Fruit fly (Drosophila melanogaster) whole organism, pupa: ENCODE measurements around the gene dia.

ENCODE experiments used
- CG10348 ChIP-seq: fragments of 200-800 bp; sonication (Bioruptor generic); IDR thresholded peaks from 2 replicates; pipeline ENCODE4 v1.3.6; 2022; ENCODE audit warnings: missing biosample characterization, missing genetic modification characterization
- CG12605 ChIP-seq: fragments of 200-800 bp; sonication (Bioruptor generic); IDR thresholded peaks from 2 replicates; pipeline ENCODE4 v1.3.6; 2022; ENCODE audit warnings: missing biosample characterization, missing genetic modification characterization
- CG13204 ChIP-seq: fragments of 200-800 bp; sonication (Bioruptor generic); optimal IDR thresholded peaks from 2 replicates; lab custom pipeline; 2018; ENCODE audit warnings: missing biosample characterization, mild to moderate bottlenecking, missing genetic modification characterization, moderate library complexity
- CG14655 ChIP-seq: fragments of 200-800 bp; sonication (Bioruptor generic); optimal IDR thresholded peaks from 3 replicates; lab custom pipeline; 2017; ENCODE audit warnings: mild to moderate bottlenecking, missing biosample characterization, missing genetic modification reagents, missing genetic modification characterization
- CG15710 ChIP-seq: fragments of 200-800 bp; sonication (Bioruptor generic); optimal IDR thresholded peaks from 2 replicates; lab custom pipeline; 2018; ENCODE audit warnings: missing biosample characterization, mild to moderate bottlenecking, missing genetic modification characterization, moderate library complexity
- CG17806 ChIP-seq: fragments of 200-800 bp; sonication (Bioruptor generic); optimal IDR thresholded peaks from 2 replicates; lab custom pipeline; 2018; ENCODE audit warnings: missing biosample characterization, mild to moderate bottlenecking, missing genetic modification characterization, moderate library complexity
- CG32121 ChIP-seq: fragments of 200-800 bp; sonication (Bioruptor generic); IDR thresholded peaks from 2 replicates; pipeline ENCODE4 v1.3.6; 2022; ENCODE audit warnings: missing biosample characterization, missing genetic modification characterization
- CG34367 ChIP-seq: fragments of 200-800 bp; sonication (Bioruptor generic); optimal IDR thresholded peaks from 2 replicates; lab custom pipeline; 2018; ENCODE audit warnings: missing biosample characterization, mild to moderate bottlenecking, missing genetic modification characterization
- CG4496 ChIP-seq: fragments of 200-800 bp; sonication (Bioruptor generic); IDR thresholded peaks from 3 replicates; pipeline ENCODE4 v1.3.6; 2022; ENCODE audit warnings: missing biosample characterization, missing genetic modification characterization
- CG8159 ChIP-seq: fragments of 200-800 bp; sonication (Bioruptor generic); optimal IDR thresholded peaks from 3 replicates; lab custom pipeline; 2018; ENCODE audit warnings: missing biosample characterization, mild to moderate bottlenecking, missing genetic modification characterization, moderate library complexity
- CG8301 ChIP-seq: fragments of 200-800 bp; sonication (Bioruptor generic); optimal IDR thresholded peaks from 2 replicates; lab custom pipeline; 2018; ENCODE audit warnings: missing biosample characterization, mild to moderate bottlenecking, missing genetic modification characterization
- CG9948 ChIP-seq: fragments of 200-800 bp; sonication (Bioruptor generic); optimal IDR thresholded peaks from 2 replicates; lab custom pipeline; 2018; ENCODE audit warnings: missing biosample characterization, mild to moderate bottlenecking, missing genetic modification characterization, moderate library complexity
- D1 ChIP-seq: fragments of 200-800 bp; sonication (Bioruptor generic); optimal IDR thresholded peaks from 2 replicates; lab custom pipeline; 2018; ENCODE audit warnings: missing biosample characterization, mild to moderate bottlenecking, missing genetic modification characterization, moderate library complexity
- EcR ChIP-seq: fragments of 200-800 bp; sonication (Bioruptor generic); optimal IDR thresholded peaks from 3 replicates; lab custom pipeline; 2019; ENCODE audit warnings: missing biosample characterization, missing genetic modification characterization, mild to moderate bottlenecking, moderate library complexity, missing genetic modification reagents
- Ets98B ChIP-seq: fragments of 200-800 bp; sonication (Bioruptor generic); IDR thresholded peaks from 2 replicates; pipeline ENCODE4 v1.3.6; 2022; ENCODE audit warnings: missing biosample characterization, missing genetic modification characterization
- Pif1A ChIP-seq: fragments of 200-800 bp; sonication (Bioruptor generic); optimal IDR thresholded peaks from 3 replicates; lab custom pipeline; 2016; ENCODE audit warnings: missing biosample characterization, missing genetic modification characterization
- Pif1B ChIP-seq: fragments of 200-800 bp; sonication (Bioruptor generic); optimal IDR thresholded peaks from 3 replicates; lab custom pipeline; 2016; ENCODE audit warnings: missing biosample characterization, missing genetic modification characterization
- Snoo ChIP-seq: fragments of 200-800 bp; sonication (Bioruptor generic); optimal IDR thresholded peaks from 3 replicates; lab custom pipeline; 2017; ENCODE audit warnings: missing biosample characterization, mild to moderate bottlenecking, missing genetic modification characterization, inconsistent platforms
- fd96Ca ChIP-seq: fragments of 200-800 bp; sonication (Bioruptor generic); IDR thresholded peaks from 3 replicates; pipeline ENCODE4 v1.3.6; 2022; ENCODE audit warnings: missing biosample characterization, missing genetic modification characterization
- gl ChIP-seq: fragments of 200-800 bp; sonication (Bioruptor generic); optimal IDR thresholded peaks from 2 replicates; lab custom pipeline; 2018; ENCODE audit warnings: missing biosample characterization, mild to moderate bottlenecking, missing genetic modification characterization
- rn ChIP-seq: fragments of 200-800 bp; sonication (Bioruptor generic); IDR thresholded peaks from 2 replicates; pipeline ENCODE4 v1.3.6; 2022; ENCODE audit warnings: missing biosample characterization, missing genetic modification characterization

The dia gene

dm6 chr2L:20734066-20734686 is 23.8 kb upstream of the dia start, which contains the start of gene TM9SF2:
TM9SF2 (minus strand) TSS chr2L:20734309.
- TF ChIP-seq EcR: no peak
- TF ChIP-seq CG8159 (tag; lab: Kevin White, UChicago): no peak
- no peak for TF ChIP-seq CG14655
- no peak for TF ChIP-seq CG10348
- TF ChIP-seq Pif1A (GFP tag; lab: Kevin White, UChicago): no peak
- no peak for TF ChIP-seq CG9948
- TF ChIP-seq CG17806: no peak
- TF ChIP-seq CG8301 (tag; lab: Kevin White, UChicago): no peak
- TF ChIP-seq gl: no peak
- no peak for TF ChIP-seq CG32121 (GFP tag; lab: Robert Waterston, UW)
- TF ChIP-seq CG4496 (GFP tag; lab: Robert Waterston, UW): no peak
- no peak for TF ChIP-seq CG15710 (tag; lab: Kevin White, UChicago)

- TF ChIP-seq CG14655 (no peak), EcR (no peak), Ets98B (GFP tag; lab: Robert Waterston, UW) (no peak), fd96Ca (GFP tag; lab: Robert Waterston, UW) (no peak), CG34367 (no peak), CG8159 (tag; lab: Kevin White, UChicago) (no peak), CG4496 (GFP tag; lab: Robert Waterston, UW) (no peak), CG13204 (GFP tag; lab: Kevin White, UChicago) (no peak), CG15710 (tag; lab: Kevin White, UChicago) (no peak), Snoo (no peak), CG10348 (no peak), CG17806 (no peak), CG8301 (tag; lab: Kevin White, UChicago) (no peak), D1 (tag; lab: Kevin White, UChicago) (no peak), CG9948 (no peak)
These were observed 23.3 kb upstream of the dia start for dm6 chr2L:20734687-20735088.

dm6 chr2L:20735121-20735855 is 22.7 kb upstream of the dia start:
- TF ChIP-seq Ets98B (GFP tag; lab: Robert Waterston, UW) (0 out of 2 replicates have a peak, but pooled peaks have one; percentile 17), Pif1A (GFP tag; lab: Kevin White, UChicago) (no peak), CG12605 (0 out of 2 replicates have a peak, but pooled peaks have one; percentile 16)

dm6 chr2L:20752160-20752559 is 5.8 kb upstream of the dia start, which contains the start of the genes Amacr and Ns4:
Amacr (minus strand) TSS chr2L:20752341.
Ns4 (plus strand) TSS chr2L:20752476.
- TF ChIP-seq gl (peak; percentile 52), CG12605 (peak; percentile 52; the same call in 1 of the 2 replicates), CG32121 (GFP tag; lab: Robert Waterston, UW) (peak; percentile 71), CG8301 (tag; lab: Kevin White, UChicago) (peak; percentile 60), CG17806 (peak; percentile 45), CG34367 (peak; percentile 37), CG4496 (GFP tag; lab: Robert Waterston, UW) (peak; percentile 76), Ets98B (GFP tag; lab: Robert Waterston, UW) (peak; percentile 65), CG15710 (tag; lab: Kevin White, UChicago) (peak; percentile 61), D1 (tag; lab: Kevin White, UChicago) (no peak), Pif1A (GFP tag; lab: Kevin White, UChicago) (no peak), EcR (no peak), Snoo (peak; percentile 71), CG10348 (no peak), Pif1B (GFP tag; lab: Kevin White, UChicago) (no peak), CG13204 (GFP tag; lab: Kevin White, UChicago) (no peak), fd96Ca (GFP tag; lab: Robert Waterston, UW) (peak; percentile 80), CG9948 (peak; percentile 44), CG8159 (tag; lab: Kevin White, UChicago) (peak; percentile 55)

dm6 chr2L:20758188-20758846 is 373 bp downstream of the dia start:
- TF ChIP-seq EcR (no peak), rn (GFP tag; lab: Robert Waterston, UW) (no peak), CG8301 (tag; lab: Kevin White, UChicago) (peak; percentile 44), CG12605 (peak; percentile 67), Ets98B (GFP tag; lab: Robert Waterston, UW) (peak; percentile 77), CG4496 (GFP tag; lab: Robert Waterston, UW) (peak; percentile 72; the same call in 2 of the 3 replicates), fd96Ca (GFP tag; lab: Robert Waterston, UW) (peak; percentile 74)

dm6 chr2L:20758847-20759465 is 1.0 kb downstream of the dia start:
- TF ChIP-seq CG17806 (peak; percentile 77), EcR (no peak), rn (GFP tag; lab: Robert Waterston, UW) (peak; percentile 46; the same call in 1 of the 2 replicates), CG8301 (tag; lab: Kevin White, UChicago) (peak; percentile 93), Pif1A (GFP tag; lab: Kevin White, UChicago) (peak; percentile 75), CG4496 (GFP tag; lab: Robert Waterston, UW) (peak; percentile 90), CG10348 (peak; percentile 12; the same call in 1 of the 2 replicates), CG32121 (GFP tag; lab: Robert Waterston, UW) (peak; percentile 77), CG15710 (tag; lab: Kevin White, UChicago) (peak; percentile 46), CG13204 (GFP tag; lab: Kevin White, UChicago) (no peak), CG14655 (peak; percentile 94), CG12605 (peak; percentile 75; the same call in 1 of the 2 replicates), CG34367 (no peak), CG9948 (peak; percentile 76), D1 (tag; lab: Kevin White, UChicago) (peak; percentile 60), fd96Ca (GFP tag; lab: Robert Waterston, UW) (peak; percentile 77), CG8159 (tag; lab: Kevin White, UChicago) (peak; percentile 74), gl (no peak), Snoo (peak; percentile 32), Ets98B (GFP tag; lab: Robert Waterston, UW) (peak; percentile 77), Pif1B (GFP tag; lab: Kevin White, UChicago) (peak; percentile 32)
